Worm (Caenorhabditis elegans) whole organism, mixed stage, embryonic: ENCODE results near the gene hrg-5.

Source experiments
- blmp-1 ChIP-seq: fragments of 150-350 bp; optimal IDR thresholded peaks from 2 replicates; lab custom pipeline; 2014; ENCODE audit warnings: missing biosample characterization, missing genetic modification characterization
- ces-1 ChIP-seq: fragments of 150-350 bp; optimal IDR thresholded peaks from 2 replicates; lab custom pipeline; 2014; ENCODE audit warnings: missing biosample characterization, missing genetic modification reagents, missing genetic modification characterization
- drap-1 ChIP-seq: fragments of 200-800 bp; sonication (Bioruptor generic); optimal IDR thresholded peaks from 3 replicates; lab custom pipeline; 2018; ENCODE audit warnings: mild to moderate bottlenecking, missing genetic modification characterization, missing compliant biosample characterization
- lsy-2 ChIP-seq: fragments of 150-350 bp; optimal IDR thresholded peaks from 2 replicates; lab custom pipeline; 2014; ENCODE audit warnings: missing biosample characterization, missing genetic modification characterization
- mep-1 ChIP-seq: fragments of 150-350 bp; optimal IDR thresholded peaks from 2 replicates; lab custom pipeline; 2017; ENCODE audit warnings: missing biosample characterization, missing genetic modification reagents, missing genetic modification characterization, inconsistent platforms
- mls-2 ChIP-seq: sonication (generic microtip); optimal IDR thresholded peaks from 2 replicates; lab custom pipeline; 2016; ENCODE audit warnings: mild to moderate bottlenecking, missing genetic modification characterization, moderate library complexity, missing compliant biosample characterization
- nhr-237 ChIP-seq: fragments of 150-350 bp; optimal IDR thresholded peaks from 2 replicates; lab custom pipeline; 2014; ENCODE audit warnings: missing biosample characterization, missing genetic modification characterization
- nhr-76 ChIP-seq: sonication (generic microtip); optimal IDR thresholded peaks from 2 replicates; lab custom pipeline; 2017; ENCODE audit warnings: missing biosample characterization, missing genetic modification characterization
- pha-4 ChIP-seq: fragments of 150-350 bp; optimal IDR thresholded peaks from 2 replicates; lab custom pipeline; 2018; ENCODE audit warnings: missing biosample characterization, missing genetic modification reagents, missing genetic modification characterization
- snpc-4 ChIP-seq: fragments of 150-350 bp; optimal IDR thresholded peaks from 2 replicates; lab custom pipeline; 2014; ENCODE audit warnings: missing biosample characterization, missing genetic modification characterization
- sptf-1 ChIP-seq: sonication (generic microtip); optimal IDR thresholded peaks from 2 replicates; lab custom pipeline; 2017; ENCODE audit warnings: mild to moderate bottlenecking, missing genetic modification characterization, moderate library complexity, missing compliant biosample characterization
- unc-39 ChIP-seq: fragments of 150-350 bp; optimal IDR thresholded peaks from 2 replicates; lab custom pipeline; 2014; ENCODE audit warnings: missing biosample characterization, missing genetic modification characterization
- unc-62 ChIP-seq: fragments of 150-350 bp; optimal IDR thresholded peaks from 2 replicates; lab custom pipeline; 2014; ENCODE audit warnings: missing biosample characterization, missing genetic modification reagents, missing genetic modification characterization

DNA sequence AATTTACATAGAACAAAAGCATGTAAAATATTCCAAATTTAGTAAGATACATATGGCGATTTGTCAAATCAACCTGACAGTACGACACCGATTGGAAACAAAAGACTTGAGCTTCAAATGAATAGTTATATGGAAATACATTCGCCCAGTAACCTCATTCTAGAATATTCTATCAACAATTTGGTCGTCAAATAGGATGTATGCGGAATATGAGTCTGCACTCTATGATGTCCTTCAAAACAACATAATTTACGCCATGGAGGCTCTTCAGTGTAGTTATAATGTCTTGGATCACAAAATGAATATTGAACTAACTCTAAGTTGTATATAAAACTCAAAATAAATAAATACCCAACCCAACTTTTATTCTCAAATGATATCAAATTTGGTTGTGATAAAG is 2.6 kb downstream of the hrg-5 start:
- no peak for TF ChIP-seq unc-62 (GFP tag; lab: Kevin White, UChicago)
- no peak for TF ChIP-seq blmp-1 (tag; lab: Kevin White, UChicago)
- no peak for TF ChIP-seq sptf-1 (tag; lab: Kevin White, UChicago)
- no peak for TF ChIP-seq mep-1
- TF ChIP-seq nhr-237 (tag; lab: Kevin White, UChicago): no peak
- no peak for TF ChIP-seq nhr-76
- no peak for TF ChIP-seq snpc-4
- TF ChIP-seq drap-1 (GFP tag; lab: Kevin White, UChicago): no peak
- TF ChIP-seq pha-4: peak; percentile 7
- no peak for TF ChIP-seq lsy-2 (tag; lab: Kevin White, UChicago)
- TF ChIP-seq ces-1: peak; percentile 44
- TF ChIP-seq unc-39: no peak
- TF ChIP-seq mls-2: no peak
